Worm (Caenorhabditis elegans): ENCODE results near the gene ador-1.

DNA sequence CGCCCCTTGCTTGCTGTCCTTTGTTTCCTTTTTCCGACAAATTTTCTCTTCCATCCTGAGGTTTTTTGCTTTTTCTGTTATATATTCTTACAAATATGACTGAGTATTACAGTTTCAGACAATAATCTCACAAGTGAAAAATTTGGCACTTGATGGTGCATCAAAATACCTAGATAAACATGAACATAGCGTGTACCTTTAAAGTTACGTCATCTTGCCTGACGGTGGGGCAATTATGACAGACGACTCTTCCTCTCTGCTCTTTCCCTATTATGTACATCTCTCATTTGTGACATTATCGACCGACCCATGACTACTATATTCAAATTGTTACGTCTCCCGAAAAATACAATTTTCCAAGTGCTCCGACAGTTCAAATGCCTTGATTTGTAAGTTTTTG lies 20.1 kb downstream of the ador-1 start, which contains the start of gene fbxb-102:
- TF ChIP-seq lin-15B (tag; optimal IDR thresholded peaks at IDR 0.05) (no peak), pha-4 (tag; optimal IDR thresholded peaks at IDR 0.05) (no peak), ztf-11 (tag; optimal IDR thresholded peaks at IDR 0.05) (no peak), ceh-82 (tag; optimal IDR thresholded peaks at IDR 0.05) (no peak), ama-1 (optimal IDR thresholded peaks at IDR 0.05) (no peak), fkh-10 (GFP tag; optimal IDR thresholded peaks at IDR 0.05) (no peak), nhr-11 (tag; optimal IDR thresholded peaks at IDR 0.05) (no peak), elt-3 (tag; optimal IDR thresholded peaks at IDR 0.05) (no peak), aly-2 (tag; optimal IDR thresholded peaks at IDR 0.05) (no peak), nhr-28 (tag; optimal IDR thresholded peaks at IDR 0.05) (no peak), snpc-4 (tag; optimal IDR thresholded peaks at IDR 0.05) (no peak)
